Fruit fly (Drosophila melanogaster) whole organism, wandering third instar larva: ENCODE results near the gene CG43218.

ENCODE experiments used
- Abd-B ChIP-seq: fragments of >200 bp; optimal IDR thresholded peaks from 2 replicates; lab custom pipeline; 2017; ENCODE audit warnings: missing biosample characterization, missing genetic modification characterization
- CG9705 ChIP-seq: fragments of 200-800 bp; sonication (Bioruptor generic); optimal IDR thresholded peaks from 2 replicates; lab custom pipeline; 2018; ENCODE audit warnings: missing biosample characterization, mild to moderate bottlenecking, missing genetic modification characterization
- HLH106 ChIP-seq: fragments of 200-800 bp; optimal IDR thresholded peaks from 3 replicates; lab custom pipeline; 2019; ENCODE audit warnings: missing biosample characterization, mild to moderate bottlenecking, missing genetic modification characterization, moderate library complexity
- Myc ChIP-seq: fragments of >200 bp; optimal IDR thresholded peaks from 2 replicates; lab custom pipeline; 2017
- Rel ChIP-seq, 2 experiments: fragments of 200-800 bp; sonication (Bioruptor generic) in 1 of 2; optimal IDR thresholded peaks; 2 replicates in 1 of 2; 3 replicates in 1 of 2; lab custom pipeline; 2016 to 2019; ENCODE audit warnings: mild to moderate bottlenecking in 2 of 2, missing biosample characterization in 2 of 2, missing genetic modification characterization in 2 of 2, moderate library complexity in 1 of 2
- dmrt93B ChIP-seq: fragments of 200-800 bp; sonication (Bioruptor generic); optimal IDR thresholded peaks from 2 replicates; lab custom pipeline; 2018; ENCODE audit warnings: missing biosample characterization, mild to moderate bottlenecking, missing genetic modification characterization
- dsf ChIP-seq: sonication (Bioruptor generic); optimal IDR thresholded peaks from 2 replicates; lab custom pipeline; 2016; ENCODE audit warnings: missing biosample characterization, missing genetic modification characterization, borderline replicate concordance
- fru ChIP-seq: fragments of 200-800 bp; sonication (Bioruptor generic); optimal IDR thresholded peaks from 3 replicates; lab custom pipeline; 2016; ENCODE audit warnings: missing biosample characterization, mild to moderate bottlenecking, missing genetic modification characterization
- jim ChIP-seq: fragments of 175-275, 200-325 bp; sonication (Bioruptor generic); optimal IDR thresholded peaks from 2 replicates; lab custom pipeline; 2016; ENCODE audit warnings: missing biosample characterization, mild to moderate bottlenecking, missing genetic modification characterization
- pan ChIP-seq: fragments of >200 bp; optimal IDR thresholded peaks from 2 replicates; lab custom pipeline; 2017
- psq ChIP-seq: fragments of 200-800 bp; sonication (Bioruptor generic); optimal IDR thresholded peaks from 3 replicates; lab custom pipeline; 2017; ENCODE audit warnings: missing biosample characterization, mild to moderate bottlenecking, missing genetic modification characterization, moderate library complexity
- sv ChIP-seq: fragments of 200-800 bp; sonication (Bioruptor generic); optimal IDR thresholded peaks from 3 replicates; lab custom pipeline; 2016; ENCODE audit warnings: missing biosample characterization, missing genetic modification characterization
- usp ChIP-seq: fragments of >200 bp; optimal IDR thresholded peaks from 2 replicates; lab custom pipeline; 2017; ENCODE audit warnings: missing biosample characterization, missing genetic modification characterization

DNA sequence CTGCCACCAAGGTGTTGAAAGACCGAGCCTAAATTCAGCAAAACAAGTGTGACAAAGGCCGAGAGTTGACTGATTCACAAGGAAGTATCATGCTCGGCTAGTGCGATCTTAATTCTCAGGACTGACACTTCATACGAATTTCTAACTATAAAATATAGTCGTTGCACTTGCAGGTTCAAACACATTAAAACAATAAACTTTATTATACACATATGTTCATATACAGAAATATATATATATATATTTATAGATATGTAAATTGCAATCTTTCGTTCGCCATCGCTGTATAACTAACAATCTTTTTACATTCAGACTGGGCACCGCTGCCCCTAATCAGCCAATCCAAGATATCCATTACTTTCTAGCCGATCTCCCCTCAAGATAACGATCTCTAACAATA lies 12.7 kb downstream of the CG43218 start, which contains the start of gene CG9389:
- no peak for TF ChIP-seq fru (GFP tag; lab: Kevin White, UChicago)
- no peak for TF ChIP-seq Rel (GFP tag; optimal IDR thresholded peaks at IDR 0.05; lab: Kevin White, UChicago)
- TF ChIP-seq Rel (tag; optimal IDR thresholded peaks at IDR 0.05; lab: Kevin White, UChicago): no peak
- TF ChIP-seq HLH106: no peak
- TF ChIP-seq pan (lab: Kevin White, UChicago): no peak
- no peak for TF ChIP-seq jim (GFP tag; lab: Kevin White, UChicago)
- no peak for TF ChIP-seq Abd-B
- TF ChIP-seq dsf (GFP tag; lab: Kevin White, UChicago): no peak
- TF ChIP-seq psq (GFP tag; lab: Kevin White, UChicago): no peak
- no peak for TF ChIP-seq sv (GFP tag; lab: Kevin White, UChicago)
- no peak for TF ChIP-seq Myc
- TF ChIP-seq usp (GFP tag; lab: Kevin White, UChicago): no peak
- no peak for TF ChIP-seq dmrt93B
- no peak for TF ChIP-seq CG9705 (GFP tag; lab: Kevin White, UChicago)
